Fruit fly (Drosophila melanogaster): Measurements from ENCODE around the gene SLIRP1.
A peak's percentile ranks its signal among the peaks of the same experiment; 100 is the strongest.

SLIRP1 gene

DNA sequence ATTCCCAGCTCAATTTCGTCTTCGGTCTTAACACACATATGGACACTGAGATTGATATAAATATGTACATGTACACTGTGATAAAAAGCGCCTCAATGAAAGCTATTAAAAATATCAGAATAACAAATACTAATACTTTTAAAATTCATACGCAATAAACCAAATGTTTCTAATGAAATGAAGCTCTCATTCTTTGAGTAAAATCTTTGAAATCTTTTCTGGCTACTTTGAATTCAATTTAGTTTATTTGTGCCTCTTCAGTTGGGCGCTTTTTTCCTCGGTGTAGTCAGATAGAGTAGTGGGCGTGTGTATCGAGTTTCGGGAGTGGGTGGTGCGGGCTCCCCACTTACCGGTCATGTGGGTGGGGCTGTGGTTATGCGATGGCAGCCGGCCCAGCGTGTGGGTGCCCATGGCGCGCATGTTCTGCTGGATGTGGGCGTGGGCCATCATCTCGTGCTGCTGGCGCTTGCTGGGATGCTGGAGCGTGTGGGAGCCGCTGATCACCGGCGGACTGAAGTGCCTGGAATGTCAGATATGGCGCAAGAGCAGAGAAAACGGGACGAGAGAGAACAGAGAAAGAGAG lies 15.5 kb upstream of the SLIRP1 start:
- no peak for TF ChIP-seq noc (tag; optimal IDR thresholded peaks at IDR 0.05)

DNA sequence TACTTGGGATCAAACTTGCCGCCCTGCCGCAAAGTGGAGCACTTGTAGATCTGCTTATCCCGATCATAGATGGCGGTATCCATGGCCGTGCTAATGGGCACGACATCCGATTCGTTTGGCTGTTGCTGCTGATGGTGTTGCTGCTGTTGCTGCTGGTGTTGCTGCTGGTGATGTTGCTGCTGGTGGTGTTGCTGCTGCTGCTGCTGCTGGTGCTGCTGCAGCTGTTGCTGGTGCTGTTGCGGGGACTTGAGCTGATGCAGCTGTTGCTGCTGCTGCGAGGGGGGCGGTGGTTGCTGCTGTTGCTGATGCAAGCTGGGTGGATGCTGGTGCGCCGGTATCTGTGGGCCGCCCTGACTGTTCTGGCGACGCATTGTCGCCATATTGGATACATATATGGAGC lies 14.0 kb upstream of the SLIRP1 start:
- TF ChIP-seq noc (tag; optimal IDR thresholded peaks at IDR 0.05) = no peak

DNA sequence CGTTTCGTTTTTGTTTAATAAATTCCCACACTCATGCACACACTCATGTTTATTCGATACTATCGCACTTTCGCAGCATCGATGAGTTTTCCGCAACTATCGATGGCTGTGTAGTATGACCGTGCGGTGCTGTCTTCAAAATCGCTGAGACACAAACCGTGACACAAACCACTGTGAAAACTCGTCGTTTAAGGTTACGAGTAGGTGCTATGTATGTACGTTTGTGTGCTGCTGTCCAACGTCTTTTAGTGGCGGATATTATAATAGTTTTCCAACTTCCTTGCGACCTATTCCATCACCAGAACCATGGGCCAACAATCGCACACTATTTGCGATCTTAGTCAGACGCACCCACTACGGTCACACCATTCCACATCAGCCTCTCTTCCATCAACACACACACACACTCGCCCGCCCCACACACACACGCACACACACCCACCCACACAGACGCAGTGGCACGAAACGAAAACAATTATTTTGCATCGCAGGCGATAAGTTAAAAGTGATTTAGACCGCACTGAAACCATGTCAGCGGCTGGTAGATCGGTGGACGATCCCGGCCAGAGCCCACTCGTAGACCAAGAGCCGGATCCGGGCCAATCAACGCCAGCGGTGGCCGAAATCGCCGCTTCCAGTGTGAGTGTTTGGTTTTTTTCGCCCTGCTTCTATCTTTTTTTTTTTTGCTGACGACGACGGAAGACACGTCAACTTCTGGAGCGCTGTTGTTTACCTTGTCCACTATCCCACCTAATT lies 5.0 kb upstream of the SLIRP1 start, which contains the start of the genes Dd and CG1486:
Dd (minus strand) TSS at position 77 of the 756 bp plus-strand sequence.
CG1486 (plus strand) TSS at position 114 of the 756 bp plus-strand sequence.
- no peak for TF ChIP-seq noc (tag; optimal IDR thresholded peaks at IDR 0.05)

DNA sequence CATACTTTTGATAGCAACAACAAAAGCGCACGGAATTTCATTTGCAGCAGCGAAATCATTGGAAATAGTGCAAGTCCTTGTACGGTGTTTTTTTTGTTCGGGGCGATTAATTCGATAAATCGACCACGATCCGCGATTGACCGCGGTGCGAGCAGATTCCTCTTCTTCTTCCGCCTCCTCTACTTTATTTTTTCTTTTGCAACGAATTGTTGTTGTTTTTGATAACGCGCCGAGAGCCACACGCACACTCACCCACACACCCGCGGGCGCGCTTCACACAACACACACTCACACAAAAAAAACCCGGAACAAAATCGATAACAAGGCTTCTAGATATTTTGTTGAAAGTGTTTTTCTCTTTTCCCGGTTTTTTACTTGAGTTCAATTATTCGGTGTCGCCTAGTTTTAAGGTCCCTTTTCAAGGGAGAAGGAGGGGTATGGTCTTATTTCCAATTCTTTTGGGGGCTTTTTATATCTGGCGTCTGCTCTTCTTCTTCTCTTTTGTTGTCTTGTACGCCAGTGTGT lies 4.1 kb upstream of the SLIRP1 start:
- no peak for TF ChIP-seq noc (tag; optimal IDR thresholded peaks at IDR 0.05)

DNA sequence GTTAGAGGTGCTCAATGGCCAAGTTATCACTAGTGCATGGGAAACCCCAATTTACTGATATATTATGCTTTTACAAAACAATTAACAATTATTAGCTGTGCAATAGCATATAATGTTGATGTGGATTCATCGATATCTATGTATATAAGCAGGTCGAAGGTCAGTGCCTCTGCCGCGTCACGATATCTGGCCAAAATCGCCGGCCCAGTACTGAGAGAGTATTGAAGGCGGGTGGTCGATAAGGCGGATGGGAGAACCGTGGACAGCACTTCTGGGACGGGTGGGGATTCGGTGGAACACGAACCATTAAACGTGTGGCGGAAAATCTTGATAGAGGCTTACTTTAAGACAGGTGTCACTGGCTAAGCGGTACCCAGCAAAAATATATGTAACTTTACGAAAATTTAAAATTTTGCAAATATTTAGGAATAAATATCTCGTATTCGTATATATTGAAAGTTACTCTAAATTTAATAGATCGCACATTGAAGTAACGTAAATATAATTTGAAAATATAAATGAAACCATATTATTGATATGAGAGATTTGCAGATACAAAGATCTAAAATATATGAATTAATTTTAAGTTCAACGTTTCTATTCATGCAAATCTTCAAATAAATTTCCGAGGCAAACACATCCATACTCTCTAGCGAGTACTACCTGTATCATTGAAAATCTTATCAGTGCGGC lies 3.3 kb upstream of the SLIRP1 start:
- no peak for TF ChIP-seq noc (tag; optimal IDR thresholded peaks at IDR 0.05)

DNA sequence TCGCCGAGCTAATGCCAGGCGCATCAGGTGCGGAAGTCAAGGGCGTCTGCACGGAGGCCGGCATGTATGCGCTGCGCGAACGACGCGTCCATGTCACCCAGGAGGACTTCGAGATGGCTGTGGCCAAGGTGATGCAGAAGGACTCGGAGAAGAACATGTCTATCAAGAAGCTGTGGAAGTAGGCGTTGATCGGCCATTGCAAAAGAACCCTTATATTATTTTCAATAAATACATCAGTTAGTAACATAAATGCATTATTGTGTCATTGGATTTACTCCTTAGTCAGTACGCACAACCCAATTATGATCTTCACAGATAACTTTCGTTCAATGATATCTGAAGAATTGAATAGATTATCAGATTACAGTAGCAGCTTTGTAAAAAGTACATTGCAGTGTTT lies 1.7 kb downstream of the SLIRP1 start, which contains the start of gene CG1801:
CG1801 (minus strand) TSS at position 101 of the 400 bp plus-strand sequence.
- TF ChIP-seq noc (tag; optimal IDR thresholded peaks at IDR 0.05) = no peak

DNA sequence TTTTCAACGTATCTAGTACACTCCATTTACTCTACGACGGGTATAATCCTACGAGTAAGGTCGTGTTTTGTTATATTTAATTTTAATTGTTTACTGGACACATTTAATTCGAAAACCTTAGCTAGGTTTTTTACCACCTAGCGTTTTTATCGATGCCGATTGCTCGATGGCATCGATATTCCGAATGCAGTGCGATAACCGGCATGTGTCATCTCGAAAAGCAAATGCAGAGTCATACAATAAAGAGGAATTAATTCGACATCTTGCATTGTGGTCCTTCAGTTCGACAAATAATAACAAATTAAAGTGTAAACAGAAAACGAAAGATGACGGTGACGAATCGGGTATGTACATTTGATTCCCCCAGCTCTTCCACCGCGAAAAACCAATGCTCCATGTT lies 3.2 kb downstream of the SLIRP1 start, which contains the start of gene Rpt6:
Rpt6 (plus strand) TSS at position 201 of the 400 bp plus-strand sequence.
- TF ChIP-seq noc (tag; optimal IDR thresholded peaks at IDR 0.05) = no peak

DNA sequence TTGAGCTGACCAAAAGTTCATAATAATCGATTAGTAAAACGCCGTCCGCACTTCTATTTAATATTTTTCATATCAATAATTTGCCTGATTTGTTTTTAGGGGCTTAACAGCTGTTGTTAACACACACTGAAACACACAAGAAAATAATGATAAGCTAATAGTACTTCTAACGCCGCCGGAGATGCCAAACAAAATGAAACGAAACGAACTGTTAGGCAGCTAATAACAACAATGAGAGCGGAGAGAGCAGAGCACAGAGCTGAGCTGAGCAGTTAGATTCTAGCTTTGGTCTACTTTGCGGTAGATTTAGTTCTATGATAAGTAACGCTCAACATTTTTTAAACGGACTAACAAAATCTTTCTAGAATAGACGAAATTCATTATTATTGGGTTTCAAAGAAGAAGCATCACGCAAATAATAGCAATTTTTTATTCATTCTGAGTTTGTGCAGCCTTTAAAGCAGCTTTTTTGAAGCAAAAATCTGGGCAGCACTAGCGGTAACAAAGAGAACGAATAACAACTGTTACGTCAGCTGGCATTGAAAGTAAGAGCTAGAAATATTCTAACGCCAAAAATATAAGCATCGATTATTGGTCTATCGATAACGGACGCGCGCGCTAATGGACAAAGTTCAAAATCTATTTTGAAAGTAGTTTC lies 12.5 kb downstream of the SLIRP1 start, which contains the start of gene Abca3:
Abca3 (minus strand) TSS at position 181 of the 658 bp plus-strand sequence.
- peak; percentile 81 for TF ChIP-seq noc (tag; optimal IDR thresholded peaks at IDR 0.05)

DNA sequence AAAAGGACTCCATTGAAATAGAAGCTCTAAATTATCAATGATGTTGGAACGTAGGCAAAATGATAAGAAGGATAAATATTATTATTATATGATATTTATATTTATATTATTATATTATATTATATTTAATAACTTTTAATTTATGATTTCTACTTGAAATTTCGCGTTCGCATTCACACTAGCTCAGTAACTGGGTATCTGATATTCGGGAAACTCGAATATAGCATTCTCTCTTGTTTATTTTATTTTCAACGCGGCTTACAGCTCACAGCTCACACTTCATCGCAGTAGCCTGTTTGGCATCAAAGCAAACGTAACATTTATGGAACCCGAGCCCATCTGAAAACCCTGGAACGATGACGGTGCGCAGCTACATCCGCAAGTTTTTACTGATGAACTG lies 34.1 kb downstream of the SLIRP1 start, which contains the start of gene CG1494:
CG1494 (plus strand) TSS at position 301 of the 400 bp plus-strand sequence.
- TF ChIP-seq noc (tag; optimal IDR thresholded peaks at IDR 0.05) = no peak

DNA sequence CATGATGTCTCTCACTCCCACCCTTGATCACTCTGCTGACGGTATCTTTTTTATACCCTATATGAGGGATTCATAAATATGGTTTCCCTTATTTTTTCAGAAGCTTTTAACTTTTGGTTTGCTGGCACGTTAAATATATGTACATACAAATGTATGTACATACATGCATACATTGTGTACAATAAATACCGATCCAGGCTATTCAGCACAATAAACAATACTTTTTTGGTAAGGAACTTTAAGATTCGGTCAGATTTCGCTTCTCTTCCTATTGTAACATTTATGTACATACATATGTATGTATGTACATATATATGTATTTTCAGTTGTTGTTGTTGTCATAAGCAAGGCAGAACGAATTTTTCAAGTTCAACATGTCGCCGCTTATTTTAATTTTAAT lies 37.1 kb downstream of the SLIRP1 start:
- TF ChIP-seq noc (tag; optimal IDR thresholded peaks at IDR 0.05) = no peak

DNA sequence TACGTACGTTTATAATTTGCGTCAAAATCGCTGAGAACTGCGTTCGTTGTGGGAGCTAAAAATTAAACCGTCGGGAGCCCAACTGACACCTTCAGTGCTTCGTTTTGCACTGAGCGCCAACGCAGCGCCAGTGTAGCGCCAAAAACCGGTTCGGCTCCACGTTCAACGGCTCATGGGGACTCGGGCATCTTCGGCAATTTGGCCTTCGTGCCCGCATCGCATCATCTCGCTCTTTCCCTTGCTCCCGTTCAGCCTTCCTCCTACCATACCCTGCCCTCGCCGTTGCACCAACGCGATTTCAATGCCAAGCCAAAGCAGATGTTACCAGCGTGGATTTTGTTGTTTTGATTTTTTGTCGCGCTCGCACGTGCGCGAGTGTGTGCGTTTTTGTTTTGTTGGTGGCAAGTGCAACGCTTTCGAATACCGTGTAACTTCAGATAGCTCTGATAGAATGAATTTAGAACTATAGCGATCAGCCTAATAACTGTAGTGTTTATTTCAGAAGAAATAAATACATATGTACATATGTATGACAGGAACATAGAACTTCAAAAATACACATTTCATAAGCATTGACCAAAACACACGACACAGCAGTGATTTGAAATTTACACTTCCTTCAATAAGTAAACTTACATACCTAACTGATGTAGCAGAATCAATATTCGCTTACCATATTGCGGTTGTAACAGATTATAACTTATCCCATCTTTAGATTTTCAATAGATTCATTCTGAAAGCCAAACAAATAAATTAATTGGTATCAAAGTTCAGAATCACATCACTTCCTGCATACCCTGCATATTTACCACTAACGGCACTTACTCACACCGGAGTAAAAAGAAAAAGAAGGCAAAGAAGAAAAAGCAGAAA lies 37.8 kb downstream of the SLIRP1 start, which contains the start of gene Mnr:
Mnr (minus strand) TSS at position 133 of the 873 bp plus-strand sequence.
- peak; percentile 2 for TF ChIP-seq noc (tag; optimal IDR thresholded peaks at IDR 0.05)

DNA sequence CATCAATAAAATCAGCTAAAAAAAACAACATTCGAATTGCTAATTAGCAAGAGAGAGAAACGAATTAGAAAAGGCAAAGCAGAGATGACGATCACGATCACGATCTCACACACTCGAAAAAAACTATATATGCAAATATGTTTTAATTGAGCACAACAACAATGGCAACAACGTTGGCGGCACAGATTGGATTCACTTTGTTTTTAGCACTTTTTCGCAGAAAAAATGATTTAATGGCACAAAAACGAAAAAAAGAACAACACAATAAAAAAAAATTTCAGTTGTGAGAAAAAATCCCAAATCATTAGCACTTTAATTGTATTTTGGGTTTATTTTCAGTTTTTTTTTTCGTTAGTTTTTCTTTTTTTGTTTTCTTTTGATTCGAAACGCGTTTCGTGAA lies 38.5 kb downstream of the SLIRP1 start:
- TF ChIP-seq noc (tag; optimal IDR thresholded peaks at IDR 0.05) = peak; percentile 33

DNA sequence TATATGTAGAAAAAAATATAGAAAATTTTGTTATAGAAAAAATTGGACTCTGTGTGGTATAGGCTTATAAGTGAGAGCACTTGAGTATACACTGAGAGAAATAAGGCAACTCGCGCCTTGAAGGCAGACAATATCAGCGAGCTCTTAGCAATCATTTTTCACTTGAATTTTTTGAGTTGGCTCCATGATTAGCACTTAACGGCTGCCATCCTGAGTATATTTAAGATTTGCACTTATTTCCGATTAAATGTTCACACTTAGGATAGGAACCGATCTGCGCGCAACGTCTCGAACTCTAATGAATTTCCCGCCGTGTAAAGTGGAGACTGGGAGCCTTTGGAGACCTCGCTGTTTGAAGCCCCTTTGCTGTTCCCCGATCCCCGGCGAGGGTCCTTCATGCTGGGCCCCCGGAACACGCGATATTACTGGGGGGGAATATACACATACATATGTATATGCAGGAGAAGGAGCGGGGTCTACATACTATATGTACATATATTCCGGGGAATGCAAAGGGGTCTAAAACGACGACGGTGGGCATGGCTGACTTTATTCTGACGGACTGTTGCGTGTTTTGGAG lies 39.7 kb downstream of the SLIRP1 start:
- no peak for TF ChIP-seq noc (tag; optimal IDR thresholded peaks at IDR 0.05)

DNA sequence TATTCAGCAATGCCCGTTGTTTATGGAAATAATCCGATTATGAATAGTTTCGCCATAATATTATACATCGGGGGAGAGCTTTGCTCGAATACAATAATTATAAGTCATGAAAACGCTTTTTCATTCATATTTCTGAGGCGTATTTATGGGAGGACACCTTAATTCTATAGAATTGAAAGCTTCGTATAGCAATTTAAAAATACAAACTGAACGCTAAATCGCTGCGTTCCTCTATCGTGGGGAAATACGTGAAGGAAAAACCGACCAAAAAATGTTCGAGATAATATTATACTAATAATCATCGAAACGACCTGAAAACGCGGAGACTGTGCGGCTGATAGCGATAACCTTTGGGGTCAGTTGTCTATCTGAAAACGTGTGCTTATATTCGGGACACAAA lies 42.6 kb downstream of the SLIRP1 start:
- no peak for TF ChIP-seq noc (tag; optimal IDR thresholded peaks at IDR 0.05)

Data from whole organism, larva.